Fruit fly (Drosophila melanogaster) whole organism, embryonic: Measurements from ENCODE around the gene CG12310.

Source experiments
- Bgb ChIP-seq: fragments of 200-800 bp; sonication (Bioruptor generic); IDR thresholded peaks from 2 replicates; pipeline ENCODE4 v1.3.6; 2022; ENCODE audit warnings: missing biosample characterization, missing genetic modification characterization; ENCODE audit not compliant: partially characterized antibody
- Blimp-1 ChIP-seq: fragments of 200-800 bp; sonication (Bioruptor generic); optimal IDR thresholded peaks from 3 replicates; lab custom pipeline; 2018; ENCODE audit warnings: missing biosample characterization, missing genetic modification characterization, mild to moderate bottlenecking, moderate library complexity, missing genetic modification reagents
- C15 ChIP-seq: fragments of 200-800 bp; sonication (Bioruptor generic); IDR thresholded peaks from 3 replicates; pipeline ENCODE4 v1.3.6; 2022; ENCODE audit warnings: missing biosample characterization, missing genetic modification characterization
- CG10565 ChIP-seq: fragments of 200-800 bp; sonication (Bioruptor generic); optimal IDR thresholded peaks from 3 replicates; lab custom pipeline; 2016; ENCODE audit warnings: missing biosample characterization, mild to moderate bottlenecking, missing genetic modification characterization
- CG12071 ChIP-seq: fragments of 200-800 bp; sonication (Bioruptor generic); optimal IDR thresholded peaks from 3 replicates; lab custom pipeline; 2018; ENCODE audit warnings: missing biosample characterization, mild to moderate bottlenecking, missing genetic modification characterization
- CG12104 ChIP-seq: fragments of 200-800 bp; sonication (Bioruptor generic); optimal IDR thresholded peaks from 3 replicates; lab custom pipeline; 2016; ENCODE audit warnings: missing biosample characterization, missing genetic modification characterization
- CG12744 ChIP-seq: fragments of 200-800 bp; sonication (Bioruptor generic); optimal IDR thresholded peaks from 2 replicates; lab custom pipeline; 2016; ENCODE audit warnings: missing biosample characterization, missing genetic modification characterization
- CG14710 ChIP-seq: fragments of 200-800 bp; sonication (Bioruptor generic); optimal IDR thresholded peaks from 3 replicates; lab custom pipeline; 2019; ENCODE audit warnings: missing biosample characterization, mild to moderate bottlenecking, missing genetic modification characterization, moderate library complexity
- CG15514 ChIP-seq: fragments of 200-800 bp; sonication (Bioruptor generic); optimal IDR thresholded peaks from 3 replicates; lab custom pipeline; 2017; ENCODE audit warnings: missing biosample characterization, missing genetic modification characterization, mild to moderate bottlenecking, moderate library complexity, missing genetic modification reagents
- CG31441 ChIP-seq: fragments of 200-800 bp; sonication (Bioruptor generic); IDR thresholded peaks from 2 replicates; pipeline ENCODE4 v1.3.6; 2022; ENCODE audit warnings: missing biosample characterization, missing genetic modification characterization
- CG4730 ChIP-seq: fragments of 200-800 bp; sonication (Bioruptor generic); IDR thresholded peaks from 2 replicates; pipeline ENCODE4 v1.3.6; 2022; ENCODE audit warnings: missing biosample characterization, missing genetic modification characterization
- CG6272 ChIP-seq: fragments of 200-800 bp; sonication (Bioruptor generic); IDR thresholded peaks from 2 replicates; pipeline ENCODE4 v1.3.6; 2022; ENCODE audit warnings: missing biosample characterization, missing genetic modification characterization
- CG6683 ChIP-seq: fragments of 200-800 bp; sonication (Bioruptor generic); optimal IDR thresholded peaks from 2 replicates; lab custom pipeline; 2017; ENCODE audit warnings: missing biosample characterization, mild to moderate bottlenecking, missing genetic modification characterization, missing genetic modification reagents
- CG7963 ChIP-seq: fragments of 200-800 bp; sonication (Bioruptor generic); IDR thresholded peaks from 3 replicates; pipeline ENCODE4 v1.3.6; 2022; ENCODE audit warnings: missing biosample characterization, missing genetic modification characterization; ENCODE audit not compliant: partially characterized antibody
- CG8765 ChIP-seq: fragments of 200-800 bp; sonication (Bioruptor generic); IDR thresholded peaks from 2 replicates; pipeline ENCODE4 v1.3.6; 2022; ENCODE audit warnings: missing biosample characterization, missing genetic modification characterization
- CG9817 ChIP-seq: fragments of 200-800 bp; sonication (Bioruptor generic); optimal IDR thresholded peaks from 2 replicates; lab custom pipeline; 2018; ENCODE audit warnings: missing biosample characterization, mild to moderate bottlenecking, missing genetic modification characterization, moderate library complexity
- Dbx ChIP-seq: fragments of 200-800 bp; sonication (Bioruptor generic); IDR thresholded peaks from 3 replicates; pipeline ENCODE4 v1.3.6; 2022; ENCODE audit warnings: missing biosample characterization, missing genetic modification characterization
- Dfd ChIP-seq, 2 experiments: fragments of >200 bp; optimal IDR thresholded peaks; 2 replicates each; lab custom pipeline; 2017; ENCODE audit warnings: missing biosample characterization in 2 of 2, missing genetic modification characterization in 2 of 2
- E2f2 ChIP-seq: fragments of 200-800 bp; sonication (Bioruptor generic); IDR thresholded peaks from 2 replicates; pipeline ENCODE4 v1.3.6; 2022; ENCODE audit warnings: missing biosample characterization, missing genetic modification characterization
- Elba2 ChIP-seq: fragments of 200-800 bp; sonication (Bioruptor generic); optimal IDR thresholded peaks from 3 replicates; lab custom pipeline; 2016; ENCODE audit warnings: missing biosample characterization, missing genetic modification characterization
- HLH54F ChIP-seq: fragments of 200-800 bp; sonication (Bioruptor generic); optimal IDR thresholded peaks from 3 replicates; lab custom pipeline; 2016; ENCODE audit warnings: missing biosample characterization, missing genetic modification characterization
- HLHmδ ChIP-seq: fragments of 200-800 bp; sonication (Bioruptor generic); optimal IDR thresholded peaks from 2 replicates; lab custom pipeline; 2018; ENCODE audit warnings: missing biosample characterization, mild to moderate bottlenecking, missing genetic modification characterization, moderate library complexity
- Hr51 ChIP-seq, 2 experiments: fragments of 200-800 bp; sonication (Bioruptor generic); optimal IDR thresholded peaks; 2 replicates in 1 of 2; 3 replicates in 1 of 2; lab custom pipeline; 2016 to 2018; ENCODE audit warnings: missing biosample characterization in 2 of 2, missing genetic modification characterization in 2 of 2, mild to moderate bottlenecking in 1 of 2, moderate library complexity in 1 of 2
- Hsf ChIP-seq: fragments of 200-800 bp; sonication (Bioruptor generic); optimal IDR thresholded peaks from 3 replicates; lab custom pipeline; 2016; ENCODE audit warnings: missing biosample characterization, missing genetic modification characterization
- MTF-1 ChIP-seq: fragments of 200-800 bp; sonication (Bioruptor generic); optimal IDR thresholded peaks from 2 replicates; lab custom pipeline; 2018; ENCODE audit warnings: missing biosample characterization, mild to moderate bottlenecking, missing genetic modification characterization, borderline replicate concordance
- Med ChIP-seq: fragments of 200-800 bp; sonication (Bioruptor generic); peaks from one replicate; lab custom pipeline; 2016; ENCODE audit warnings: missing biosample characterization, missing genetic modification characterization, mild to moderate bottlenecking, inconsistent platforms, moderate library complexity
- NfI ChIP-seq: fragments of 200-800 bp; sonication (Bioruptor generic); optimal IDR thresholded peaks from 3 replicates; lab custom pipeline; 2018; ENCODE audit warnings: missing biosample characterization, mild to moderate bottlenecking, missing genetic modification characterization, moderate library complexity
- Pdp1 ChIP-seq, 2 experiments: fragments of 200-800 bp; sonication (Bioruptor generic); optimal IDR thresholded peaks; 3 replicates each; lab custom pipeline; 2016; ENCODE audit warnings: missing biosample characterization in 2 of 2, missing genetic modification characterization in 2 of 2, mild to moderate bottlenecking in 1 of 2, moderate library complexity in 1 of 2
- Rx ChIP-seq: fragments of 200-800 bp; sonication (Bioruptor generic); IDR thresholded peaks from 2 replicates; pipeline ENCODE4 v1.3.6; 2022; ENCODE audit warnings: missing biosample characterization, missing genetic modification characterization
- Sox100B ChIP-seq: fragments of 200-800 bp; sonication (Bioruptor generic); optimal IDR thresholded peaks from 3 replicates; lab custom pipeline; 2018; ENCODE audit warnings: missing biosample characterization, mild to moderate bottlenecking, missing genetic modification characterization
- Sry-β ChIP-seq: fragments of 200-800 bp; sonication (Bioruptor generic); optimal IDR thresholded peaks from 2 replicates; lab custom pipeline; 2018; ENCODE audit warnings: missing biosample characterization, mild to moderate bottlenecking, missing genetic modification characterization, moderate library complexity
- TFAM ChIP-seq: fragments of 200-800 bp; sonication (Bioruptor generic); optimal IDR thresholded peaks from 2 replicates; lab custom pipeline; 2017; ENCODE audit warnings: missing biosample characterization, missing genetic modification characterization, inconsistent platforms
- abd-A ChIP-seq: fragments of 200-800 bp; sonication (Bioruptor generic); optimal IDR thresholded peaks from 3 replicates; lab custom pipeline; 2019; ENCODE audit warnings: missing biosample characterization, mild to moderate bottlenecking, missing genetic modification characterization, moderate library complexity
- amos ChIP-seq: fragments of 200-800 bp; sonication (Bioruptor generic); IDR thresholded peaks from 2 replicates; pipeline ENCODE4 v1.3.6; 2022; ENCODE audit warnings: missing biosample characterization, missing genetic modification characterization; ENCODE audit not compliant: partially characterized antibody
- cg ChIP-seq: fragments of 200-800 bp; sonication (Bioruptor generic); optimal IDR thresholded peaks from 3 replicates; lab custom pipeline; 2019; ENCODE audit warnings: missing biosample characterization, mild to moderate bottlenecking, missing genetic modification characterization, moderate library complexity
- crc ChIP-seq: fragments of 200-800 bp; sonication (Bioruptor generic); optimal IDR thresholded peaks from 2 replicates; lab custom pipeline; 2016; ENCODE audit warnings: missing biosample characterization, missing genetic modification characterization
- dimm ChIP-seq: fragments of 200-800 bp; sonication (Bioruptor generic); IDR thresholded peaks from 2 replicates; pipeline ENCODE4 v1.3.6; 2022; ENCODE audit warnings: missing biosample characterization, missing genetic modification characterization
- exex ChIP-seq: fragments of 200-800 bp; sonication (Bioruptor generic); optimal IDR thresholded peaks from 4 replicates; lab custom pipeline; 2018; ENCODE audit warnings: missing biosample characterization, mild to moderate bottlenecking, missing genetic modification characterization, moderate library complexity
- fd64A ChIP-seq: fragments of 200-800 bp; sonication (Bioruptor generic); optimal IDR thresholded peaks from 3 replicates; lab custom pipeline; 2018; ENCODE audit warnings: missing biosample characterization, mild to moderate bottlenecking, missing genetic modification characterization
- fru ChIP-seq: fragments of >200 bp; optimal IDR thresholded peaks from 2 replicates; lab custom pipeline; 2017
- lov ChIP-seq, 2 experiments: fragments of 200-800 bp in 1 of 2; fragments of >200 bp in 1 of 2; sonication (Bioruptor generic) in 1 of 2; IDR thresholded peaks in 1 of 2; optimal IDR thresholded peaks in 1 of 2; 2 replicates in 1 of 2; 3 replicates in 1 of 2; pipeline versions ENCODE4 v1.3.6 to Lab custom; 2017 to 2022; ENCODE audit warnings: missing biosample characterization in 1 of 2, missing genetic modification characterization in 1 of 2
- mld ChIP-seq: fragments of 200-800 bp; sonication (Bioruptor generic); IDR thresholded peaks from 3 replicates; pipeline ENCODE4 v1.3.6; 2022; ENCODE audit warnings: missing biosample characterization, missing genetic modification characterization; ENCODE audit not compliant: partially characterized antibody
- pros ChIP-seq: fragments of 200-800 bp; sonication (Bioruptor generic); optimal IDR thresholded peaks from 3 replicates; lab custom pipeline; 2019; ENCODE audit warnings: missing biosample characterization, mild to moderate bottlenecking, missing genetic modification characterization, moderate library complexity
- rib ChIP-seq: fragments of 200-800 bp; sonication (Bioruptor generic); IDR thresholded peaks from 2 replicates; pipeline ENCODE4 v1.3.6; 2022; ENCODE audit warnings: missing biosample characterization, missing genetic modification characterization
- sim ChIP-seq: fragments of 200-800 bp; sonication (Bioruptor generic); IDR thresholded peaks from 2 replicates; pipeline ENCODE4 v1.3.6; 2022; ENCODE audit warnings: missing biosample characterization, missing genetic modification characterization
- trh ChIP-seq: fragments of 200-800 bp; sonication (Bioruptor generic); optimal IDR thresholded peaks from 2 replicates; lab custom pipeline; 2016; ENCODE audit warnings: missing biosample characterization, missing genetic modification characterization
- tx ChIP-seq: fragments of 200-800 bp; sonication (Bioruptor generic); optimal IDR thresholded peaks from 2 replicates; lab custom pipeline; 2016; ENCODE audit warnings: missing biosample characterization, missing genetic modification characterization
- zfh1 ChIP-seq: fragments of 200-800 bp; sonication (Bioruptor generic); IDR thresholded peaks from 3 replicates; pipeline ENCODE4 v1.3.6; 2022; ENCODE audit warnings: missing biosample characterization, missing genetic modification characterization

CG12310 gene

DNA sequence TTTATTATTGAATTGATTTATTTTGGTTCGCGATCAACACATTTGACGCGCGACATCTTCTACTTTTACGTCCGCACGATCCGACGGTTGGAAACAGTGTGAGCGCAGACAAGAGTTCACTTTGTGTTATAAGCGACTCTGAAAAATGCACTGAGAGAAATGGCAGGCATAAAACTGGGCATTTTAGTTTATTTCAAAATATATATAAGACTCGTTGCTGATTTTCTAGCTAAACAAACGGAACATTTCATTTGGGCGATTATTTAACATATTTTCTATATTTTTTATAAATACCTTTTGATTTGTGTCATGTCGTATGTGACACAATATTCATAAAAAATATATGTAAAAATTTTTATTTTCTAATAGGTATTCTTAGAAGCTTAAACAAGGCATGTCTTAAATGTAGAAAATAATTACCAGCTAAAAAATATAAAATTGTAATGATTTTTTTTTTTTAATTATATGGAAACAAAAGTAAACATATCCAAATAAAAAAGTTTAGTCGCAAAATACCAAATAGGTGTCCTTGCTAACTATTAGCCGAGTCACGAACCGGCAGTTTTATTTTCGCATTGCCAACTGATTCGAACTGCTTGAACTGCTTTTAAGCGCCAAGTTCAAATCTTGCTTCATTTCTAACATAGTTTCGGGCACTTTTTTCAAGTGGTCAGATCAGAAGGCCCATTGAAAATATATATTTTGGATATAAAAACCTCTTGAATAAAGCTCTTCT lies 36.5 kb downstream of the CG12310 start, which contains the start of gene Reck (continued):
- TF ChIP-seq CG15514 (GFP tag; lab: Kevin White, UChicago): peak; percentile 76
- peak; percentile 68 for TF ChIP-seq trh (GFP tag; lab: Kevin White, UChicago)
- peak; percentile 29 for TF ChIP-seq exex (tag; lab: Kevin White, UChicago)
- TF ChIP-seq Med (GFP tag; lab: Kevin White, UChicago): peak; percentile 93
- TF ChIP-seq crc (GFP tag; lab: Kevin White, UChicago): peak; percentile 13
- TF ChIP-seq dimm (GFP tag; lab: Robert Waterston, UW): no peak
- TF ChIP-seq Blimp-1 (GFP tag; lab: Kevin White, UChicago): peak; percentile 92
- TF ChIP-seq Elba2 (GFP tag; lab: Kevin White, UChicago): no peak
- TF ChIP-seq CG12744 (GFP tag; lab: Kevin White, UChicago): no peak
- TF ChIP-seq NfI (GFP tag; lab: Kevin White, UChicago): peak; percentile 77
- peak; percentile 70 for TF ChIP-seq Hsf (GFP tag; lab: Kevin White, UChicago)
- peak; percentile 90 for TF ChIP-seq CG31441 (GFP tag; lab: Robert Waterston, UW)
- TF ChIP-seq Dfd (GFP tag; optimal IDR thresholded peaks at IDR 0.05; lab: Kevin White, UChicago): no peak
- peak; percentile 75 for TF ChIP-seq E2f2 (GFP tag; lab: Robert Waterston, UW)
- TF ChIP-seq cg: no peak
- TF ChIP-seq CG6272: peak; percentile 32; the same call in 1 of the 2 replicates
- TF ChIP-seq HLH54F (GFP tag; lab: Kevin White, UChicago): peak; percentile 7
- no peak for TF ChIP-seq abd-A (tag; lab: Kevin White, UChicago)
- peak; percentile 86 for TF ChIP-seq CG14710
- TF ChIP-seq Pdp1 (GFP tag; optimal IDR thresholded peaks at IDR 0.05; lab: Kevin White, UChicago): peak; percentile 46 to 81
- TF ChIP-seq CG12071: peak; percentile 72
- TF ChIP-seq C15: peak; percentile 73; the same call in 2 of the 3 replicates
- peak; percentile 4 for TF ChIP-seq TFAM (GFP tag; lab: Kevin White, UChicago)
- no peak for TF ChIP-seq CG7963
- TF ChIP-seq Hr51 (GFP tag; optimal IDR thresholded peaks at IDR 0.05; lab: Kevin White, UChicago): peak; percentile 48 to 90
- TF ChIP-seq zfh1 (GFP tag; lab: Robert Waterston, UW): peak; percentile 83; the same call in 2 of the 3 replicates
- TF ChIP-seq tx (GFP tag; lab: Kevin White, UChicago): peak; percentile 12
- TF ChIP-seq CG12104 (GFP tag; lab: Kevin White, UChicago): peak; percentile 87
- TF ChIP-seq CG8765 (GFP tag; lab: Robert Waterston, UW): peak; percentile 70
- TF ChIP-seq pros (GFP tag; lab: Kevin White, UChicago): no peak
- no peak for TF ChIP-seq lov (optimal IDR thresholded peaks at IDR 0.05; lab: Kevin White, UChicago)
- peak; percentile 85; the same call in 2 of the 3 replicates for TF ChIP-seq lov (GFP tag; IDR thresholded peaks at IDR 0.05; lab: Robert Waterston, UW)
- TF ChIP-seq Rx: peak; percentile 50; the same call in 1 of the 2 replicates
- TF ChIP-seq Sry-β: no peak
- peak; percentile 77 for TF ChIP-seq MTF-1 (GFP tag; lab: Kevin White, UChicago)
- no peak for TF ChIP-seq Bgb (GFP tag; lab: Robert Waterston, UW)
- peak; percentile 74 for TF ChIP-seq CG4730 (GFP tag; lab: Robert Waterston, UW)
- no peak for TF ChIP-seq rib (GFP tag; lab: Robert Waterston, UW)
- TF ChIP-seq fru (lab: Kevin White, UChicago): no peak
- no peak for TF ChIP-seq amos (GFP tag; lab: Robert Waterston, UW)
- no peak for TF ChIP-seq CG10565 (GFP tag; lab: Kevin White, UChicago)
- TF ChIP-seq CG6683 (GFP tag; lab: Kevin White, UChicago): peak; percentile 65
- TF ChIP-seq sim (GFP tag; lab: Robert Waterston, UW): peak; percentile 75
- peak; percentile 84 for TF ChIP-seq Sox100B (GFP tag; lab: Kevin White, UChicago)
- no peak for TF ChIP-seq fd64A (GFP tag; lab: Kevin White, UChicago)
- TF ChIP-seq HLHmδ (GFP tag; lab: Kevin White, UChicago): peak; percentile 10
- peak; percentile 58 for TF ChIP-seq CG9817 (tag; lab: Kevin White, UChicago)
- peak; percentile 60; the same call in 2 of the 3 replicates for TF ChIP-seq Dbx (GFP tag; lab: Robert Waterston, UW)
- TF ChIP-seq mld: no peak
